Worm (Caenorhabditis elegans): ENCODE results near the gene F28A10.13.

DNA sequence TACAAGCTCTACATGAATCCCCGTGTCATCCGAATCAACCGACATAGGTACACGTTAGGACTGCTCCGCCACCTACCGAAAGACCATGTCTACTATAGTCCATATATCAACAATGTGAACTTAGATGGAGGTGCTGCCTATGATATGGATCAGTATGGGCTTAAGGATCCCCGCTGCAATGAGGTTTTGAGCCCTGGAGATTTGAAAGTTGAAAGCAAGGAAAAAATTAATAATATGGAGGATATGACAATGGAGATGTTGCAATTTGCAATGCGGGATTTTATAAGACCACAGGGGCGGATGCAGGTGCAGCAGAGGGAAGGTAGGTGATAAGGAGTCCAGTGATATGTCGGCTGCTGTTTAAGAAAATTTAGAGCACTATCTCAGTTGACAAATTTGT, 20.7 kb downstream of the F28A10.13 start:
- TF ChIP-seq mbf-1 (tag; optimal IDR thresholded peaks at IDR 0.05): no peak
- TF ChIP-seq mab-5 (tag; optimal IDR thresholded peaks at IDR 0.05): no peak
- no peak for TF ChIP-seq aly-2 (tag; optimal IDR thresholded peaks at IDR 0.05)
- no peak for TF ChIP-seq sma-3 (GFP tag; optimal IDR thresholded peaks at IDR 0.05)
- no peak for TF ChIP-seq lsy-2 (tag; optimal IDR thresholded peaks at IDR 0.05)
- TF ChIP-seq R02D3.7 (tag; optimal IDR thresholded peaks at IDR 0.05): no peak
- TF ChIP-seq ceh-16 (tag; optimal IDR thresholded peaks at IDR 0.05): no peak
- no peak for TF ChIP-seq ama-1 (optimal IDR thresholded peaks at IDR 0.05)
- TF ChIP-seq ceh-82 (tag; optimal IDR thresholded peaks at IDR 0.05): no peak
- no peak for TF ChIP-seq ztf-11 (tag; optimal IDR thresholded peaks at IDR 0.05)
- TF ChIP-seq peb-1 (tag; optimal IDR thresholded peaks at IDR 0.05): no peak
- no peak for TF ChIP-seq skn-1 (tag; optimal IDR thresholded peaks at IDR 0.05)

Measured in whole organism, L2 larva.